Fruit fly (Drosophila melanogaster): Measurements from ENCODE around the gene cDIP.
A peak's percentile ranks its signal among the peaks of the same experiment; 100 is the strongest.

cDIP gene

dm6 chr3R:21184373-21185132 lies 23.7 kb upstream of the cDIP start (continued):
- TF ChIP-seq scrt (GFP tag; optimal IDR thresholded peaks at IDR 0.05) (peak; percentile 62), Dfd (GFP tag; optimal IDR thresholded peaks at IDR 0.05) (peak in 1 of 2 experiments; percentile 81), emc (GFP tag; optimal IDR thresholded peaks at IDR 0.05) (peak; percentile 71), CG9932 (GFP tag; IDR thresholded peaks at IDR 0.05) (peak; percentile 81), Dip2 (GFP tag; IDR thresholded peaks at IDR 0.05) (no peak), onecut (GFP tag; IDR thresholded peaks at IDR 0.05) (peak; percentile 74), CG12391 (tag; optimal IDR thresholded peaks at IDR 0.05) (peak; percentile 68), CG1233 (GFP tag; optimal IDR thresholded peaks at IDR 0.05) (peak; percentile 72), Fer3 (tag; optimal IDR thresholded peaks at IDR 0.05) (peak; percentile 55), schlank (tag; optimal IDR thresholded peaks at IDR 0.05) (no peak), amos (GFP tag; IDR thresholded peaks at IDR 0.05; ENCODE audit: partially characterized antibody) (peak; percentile 24; the same call in 1 of the 2 replicates), sqz (GFP tag; optimal IDR thresholded peaks at IDR 0.05) (peak; percentile 79), ranshi (GFP tag; IDR thresholded peaks at IDR 0.05) (peak; percentile 69; the same call in 1 of the 2 replicates), zen2 (GFP tag; IDR thresholded peaks at IDR 0.05; ENCODE audit: partially characterized antibody) (no peak), ro (GFP tag; IDR thresholded peaks at IDR 0.05) (0 out of 2 replicates have a peak, but pooled peaks have one; percentile 46), CG42726 (GFP tag; IDR thresholded peaks at IDR 0.05; ENCODE audit: partially characterized antibody) (peak; percentile 60; the same call in 1 of the 2 replicates), sisA (GFP tag; IDR thresholded peaks at IDR 0.05) (peak; percentile 37; the same call in 1 of the 2 replicates), insv (GFP tag; optimal IDR thresholded peaks at IDR 0.05) (peak in 1 of 2 experiments; percentile 68), CG7271 (tag; optimal IDR thresholded peaks at IDR 0.05) (no peak), Neu2 (GFP tag; optimal IDR thresholded peaks at IDR 0.05; ENCODE audit: borderline replicate concordance) (no peak), Nf-YA (GFP tag; IDR thresholded peaks at IDR 0.05) (0 out of 2 replicates have a peak, but pooled peaks have one; percentile 43), crp (GFP tag; optimal IDR thresholded peaks at IDR 0.05) (peak in 1 of 2 experiments; percentile 34), grau (tag; optimal IDR thresholded peaks at IDR 0.05) (peak; percentile 64), CHES-1-like (GFP tag; optimal IDR thresholded peaks at IDR 0.05) (peak; percentile 58), ind (GFP tag; optimal IDR thresholded peaks at IDR 0.05) (peak; percentile 69), CG17385 (GFP tag; optimal IDR thresholded peaks at IDR 0.05) (peak; percentile 60), CG9215 (GFP tag; IDR thresholded peaks at IDR 0.05) (peak; percentile 35; the same call in 1 of the 2 replicates), CG8924 (tag; optimal IDR thresholded peaks at IDR 0.05) (peak; percentile 39), dpn (GFP tag; optimal IDR thresholded peaks at IDR 0.05) (peak; percentile 78 to 79), dimm (GFP tag; IDR thresholded peaks at IDR 0.05) (no peak), CG12769 (tag; optimal IDR thresholded peaks at IDR 0.05) (peak; percentile 66), Gsc (GFP tag; IDR thresholded peaks at IDR 0.05) (no peak), CG17361 (GFP tag; IDR thresholded peaks at IDR 0.05) (peak; percentile 60; the same call in 2 of the 3 replicates), Asciz (GFP tag; optimal IDR thresholded peaks at IDR 0.05) (peak; percentile 53), Stat92E (GFP tag; optimal IDR thresholded peaks at IDR 0.05) (no peak), ftz-f1 (GFP tag; optimal IDR thresholded peaks at IDR 0.05) (peak; percentile 33), CG13123 (GFP tag; optimal IDR thresholded peaks at IDR 0.05) (no peak), p53 (GFP tag; optimal IDR thresholded peaks at IDR 0.05) (peak; percentile 66), odd (GFP tag; optimal IDR thresholded peaks at IDR 0.05) (peak; percentile 65), CG10979 (tag; optimal IDR thresholded peaks at IDR 0.05) (peak; percentile 75), Ets97D (GFP tag; optimal IDR thresholded peaks at IDR 0.05) (peak; percentile 63), Meics (GFP tag; optimal IDR thresholded peaks at IDR 0.05) (peak; percentile 80), ab (GFP tag; optimal IDR thresholded peaks at IDR 0.05) (peak; percentile 24), Blimp-1 (GFP tag; optimal IDR thresholded peaks at IDR 0.05) (peak; percentile 56), CG2678 (tag; optimal IDR thresholded peaks at IDR 0.05) (peak; percentile 55), CG4282 (GFP tag; optimal IDR thresholded peaks at IDR 0.05) (no peak), CG18764 (GFP tag; optimal IDR thresholded peaks at IDR 0.05) (peak; percentile 52), CG18011 (GFP tag; optimal IDR thresholded peaks at IDR 0.05) (peak; percentile 53)

All from whole organism, embryonic.